Fruit fly (Drosophila melanogaster) whole organism, embryonic: ENCODE data around the gene prtp.

Experiments used
- BEAF-32 ChIP-seq: fragments of 200-800 bp; sonication (Bioruptor generic); optimal IDR thresholded peaks from 3 replicates; lab custom pipeline; 2017; ENCODE audit warnings: missing biosample characterization, missing genetic modification characterization, mild to moderate bottlenecking, moderate library complexity, missing genetic modification reagents
- CG1024 ChIP-seq: fragments of 200-800 bp; sonication (Bioruptor generic); IDR thresholded peaks from 2 replicates; pipeline ENCODE4 v1.3.6; 2022; ENCODE audit warnings: missing biosample characterization, missing genetic modification characterization
- CG10267 ChIP-seq: fragments of 200-800 bp; sonication (Bioruptor generic); optimal IDR thresholded peaks from 2 replicates; lab custom pipeline; 2018; ENCODE audit warnings: missing biosample characterization, mild to moderate bottlenecking, missing genetic modification characterization, moderate library complexity
- CG11398 ChIP-seq: fragments of 200-800 bp; sonication (Bioruptor generic); optimal IDR thresholded peaks from 2 replicates; lab custom pipeline; 2016; ENCODE audit warnings: missing biosample characterization, missing genetic modification characterization
- CG11696 ChIP-seq: fragments of 200-800 bp; sonication (Bioruptor generic); IDR thresholded peaks from 2 replicates; pipeline ENCODE4 v1.3.6; 2022; ENCODE audit warnings: missing biosample characterization, missing genetic modification characterization
- CG12071 ChIP-seq: fragments of 200-800 bp; sonication (Bioruptor generic); optimal IDR thresholded peaks from 3 replicates; lab custom pipeline; 2018; ENCODE audit warnings: missing biosample characterization, mild to moderate bottlenecking, missing genetic modification characterization
- CG1233 ChIP-seq: fragments of 200-800 bp; sonication (Bioruptor generic); optimal IDR thresholded peaks from 4 replicates; lab custom pipeline; 2018; ENCODE audit warnings: missing biosample characterization, mild to moderate bottlenecking, missing genetic modification characterization
- CG13123 ChIP-seq: fragments of 200-800 bp; sonication (Bioruptor generic); optimal IDR thresholded peaks from 2 replicates; lab custom pipeline; 2016; ENCODE audit warnings: missing biosample characterization, missing genetic modification characterization
- CG16863 ChIP-seq: fragments of 200-800 bp; sonication (Bioruptor generic); optimal IDR thresholded peaks from 3 replicates; lab custom pipeline; 2016; ENCODE audit warnings: missing biosample characterization, missing genetic modification characterization
- CG17912 ChIP-seq: fragments of 200-800 bp; sonication (Bioruptor generic); optimal IDR thresholded peaks from 2 replicates; lab custom pipeline; 2018; ENCODE audit warnings: missing biosample characterization, mild to moderate bottlenecking, missing genetic modification characterization
- CG30020 ChIP-seq: fragments of 200-800 bp; optimal IDR thresholded peaks from 2 replicates; lab custom pipeline; 2019; ENCODE audit warnings: missing biosample characterization, mild to moderate bottlenecking, missing genetic modification characterization, moderate library complexity
- CG32767 ChIP-seq: fragments of 200-800 bp; sonication (Bioruptor generic); IDR thresholded peaks from 2 replicates; pipeline ENCODE4 v1.3.6; 2022; ENCODE audit warnings: missing biosample characterization, missing genetic modification characterization
- CG4360 ChIP-seq: fragments of 200-800 bp; sonication (Bioruptor generic); IDR thresholded peaks from 2 replicates; pipeline ENCODE4 v1.3.6; 2022; ENCODE audit warnings: missing biosample characterization, missing genetic modification characterization
- CG4617 ChIP-seq: fragments of 200-800 bp; sonication (Bioruptor generic); optimal IDR thresholded peaks from 3 replicates; lab custom pipeline; 2016; ENCODE audit warnings: missing biosample characterization, missing genetic modification characterization, borderline replicate concordance
- CG5953 ChIP-seq: fragments of 200-800 bp; sonication (Bioruptor generic); IDR thresholded peaks from 2 replicates; pipeline ENCODE4 v1.3.6; 2022; ENCODE audit warnings: missing biosample characterization, missing genetic modification characterization
- CG6683 ChIP-seq: fragments of 200-800 bp; sonication (Bioruptor generic); optimal IDR thresholded peaks from 2 replicates; lab custom pipeline; 2017; ENCODE audit warnings: missing biosample characterization, mild to moderate bottlenecking, missing genetic modification characterization, missing genetic modification reagents
- CG6791 ChIP-seq: fragments of 200-800 bp; sonication (Bioruptor generic); IDR thresholded peaks from 3 replicates; pipeline ENCODE4 v1.3.6; 2022; ENCODE audit warnings: missing biosample characterization, missing genetic modification characterization; ENCODE audit not compliant: partially characterized antibody
- CG7357 ChIP-seq: fragments of 200-800 bp; sonication (Bioruptor generic); IDR thresholded peaks from 3 replicates; pipeline ENCODE4 v1.3.6; 2022; ENCODE audit warnings: missing biosample characterization, missing genetic modification characterization
- CG8290 ChIP-seq, 3 experiments: fragments of 200-800 bp; sonication (Bioruptor generic); optimal IDR thresholded peaks; 2 replicates each; lab custom pipeline; 2016 to 2019; ENCODE audit warnings: missing biosample characterization in 3 of 3, missing genetic modification characterization in 3 of 3, mild to moderate bottlenecking in 2 of 3, moderate library complexity in 1 of 3
- CG8359 ChIP-seq: fragments of 200-800 bp; sonication (Bioruptor generic); optimal IDR thresholded peaks from 2 replicates; lab custom pipeline; 2017; ENCODE audit warnings: missing biosample characterization, mild to moderate bottlenecking, missing genetic modification characterization, borderline replicate concordance
- CG8924 ChIP-seq: fragments of 200-800 bp; optimal IDR thresholded peaks from 3 replicates; lab custom pipeline; 2019; ENCODE audit warnings: missing biosample characterization, mild to moderate bottlenecking, missing genetic modification characterization, moderate library complexity
- CTCF ChIP-seq: fragments of 200-800 bp; sonication (Bioruptor generic); optimal IDR thresholded peaks from 2 replicates; lab custom pipeline; 2017; ENCODE audit warnings: missing biosample characterization, mild to moderate bottlenecking, missing genetic modification characterization, moderate library complexity
- Dad ChIP-seq: fragments of 200-800 bp; sonication (Bioruptor generic); optimal IDR thresholded peaks from 3 replicates; lab custom pipeline; 2016; ENCODE audit warnings: missing biosample characterization, missing genetic modification characterization
- HLH54F ChIP-seq: fragments of 200-800 bp; sonication (Bioruptor generic); optimal IDR thresholded peaks from 3 replicates; lab custom pipeline; 2016; ENCODE audit warnings: missing biosample characterization, missing genetic modification characterization
- Hr39 ChIP-seq: fragments of >200 bp; optimal IDR thresholded peaks from 2 replicates; lab custom pipeline; 2017
- Jarid2 ChIP-seq: fragments of 200-800 bp; sonication (Bioruptor generic); optimal IDR thresholded peaks from 3 replicates; lab custom pipeline; 2017; ENCODE audit warnings: mild to moderate bottlenecking, missing biosample characterization, missing genetic modification reagents, missing genetic modification characterization
- MESR4 ChIP-seq: fragments of 200-800 bp; sonication (Bioruptor generic); optimal IDR thresholded peaks from 2 replicates; lab custom pipeline; 2018; ENCODE audit warnings: missing biosample characterization, mild to moderate bottlenecking, missing genetic modification characterization, moderate library complexity
- NC2α ChIP-seq: fragments of 200-800 bp; sonication (Bioruptor generic); optimal IDR thresholded peaks from 2 replicates; lab custom pipeline; 2016; ENCODE audit warnings: missing biosample characterization, missing genetic modification characterization
- Nf-YA ChIP-seq: fragments of 200-800 bp; sonication (Bioruptor generic); IDR thresholded peaks from 2 replicates; pipeline ENCODE4 v1.3.6; 2022; ENCODE audit warnings: missing biosample characterization, missing genetic modification characterization
- NfI ChIP-seq: fragments of 200-800 bp; sonication (Bioruptor generic); optimal IDR thresholded peaks from 3 replicates; lab custom pipeline; 2018; ENCODE audit warnings: missing biosample characterization, mild to moderate bottlenecking, missing genetic modification characterization, moderate library complexity
- Rfx ChIP-seq: fragments of 200-800 bp; sonication (Bioruptor generic); IDR thresholded peaks from 2 replicates; pipeline ENCODE4 v1.3.6; 2022; ENCODE audit warnings: missing biosample characterization, missing genetic modification characterization
- Rx ChIP-seq: fragments of 200-800 bp; sonication (Bioruptor generic); IDR thresholded peaks from 2 replicates; pipeline ENCODE4 v1.3.6; 2022; ENCODE audit warnings: missing biosample characterization, missing genetic modification characterization
- TFAM ChIP-seq: fragments of 200-800 bp; sonication (Bioruptor generic); optimal IDR thresholded peaks from 2 replicates; lab custom pipeline; 2017; ENCODE audit warnings: missing biosample characterization, missing genetic modification characterization, inconsistent platforms
- az2 ChIP-seq: fragments of 200-800 bp; sonication (Bioruptor generic); optimal IDR thresholded peaks from 3 replicates; lab custom pipeline; 2016; ENCODE audit warnings: missing biosample characterization, missing genetic modification characterization
- dati ChIP-seq: fragments of 200-800 bp; sonication (Bioruptor generic); IDR thresholded peaks from 2 replicates; pipeline ENCODE4 v1.3.6; 2022; ENCODE audit warnings: missing biosample characterization, missing genetic modification characterization
- gce ChIP-seq: fragments of 200-800 bp; sonication (Bioruptor generic); IDR thresholded peaks from 3 replicates; pipeline ENCODE4 v1.3.6; 2022; ENCODE audit warnings: missing biosample characterization, missing genetic modification characterization
- insv ChIP-seq, 2 experiments: fragments of 200-800 bp; sonication (Bioruptor generic); optimal IDR thresholded peaks; 3 replicates each; lab custom pipeline; 2016 to 2018; ENCODE audit warnings: missing biosample characterization in 2 of 2, missing genetic modification characterization in 2 of 2
- knrl ChIP-seq: fragments of 200-800 bp; sonication (Bioruptor generic); IDR thresholded peaks from 3 replicates; pipeline ENCODE4 v1.3.6; 2022; ENCODE audit warnings: missing biosample characterization, missing genetic modification characterization; ENCODE audit not compliant: partially characterized antibody
- pan ChIP-seq, 4 experiments: fragments of >200 bp in 3 of 4; fragments of 200-800 bp in 1 of 4; sonication (Bioruptor generic) in 1 of 4; optimal IDR thresholded peaks in 3 of 4; IDR thresholded peaks in 1 of 4; 2 replicates each; pipeline versions ENCODE4 v1.3.6 to Lab custom; 2017 to 2022; ENCODE audit warnings: missing biosample characterization in 2 of 4, missing genetic modification characterization in 2 of 4, mixed read lengths in 1 of 4
- salm ChIP-seq: fragments of 200-800 bp; sonication (Bioruptor generic); optimal IDR thresholded peaks from 2 replicates; lab custom pipeline; 2018; ENCODE audit warnings: missing biosample characterization, mild to moderate bottlenecking, missing genetic modification characterization
- sna ChIP-seq: fragments of 200-800 bp; sonication (Bioruptor generic); IDR thresholded peaks from 2 replicates; pipeline ENCODE4 v1.3.6; 2022; ENCODE audit warnings: missing biosample characterization, missing genetic modification characterization; ENCODE audit not compliant: partially characterized antibody
- tap ChIP-seq: fragments of 200-800 bp; optimal IDR thresholded peaks from 3 replicates; lab custom pipeline; 2019; ENCODE audit warnings: missing biosample characterization, mild to moderate bottlenecking, missing genetic modification characterization, moderate library complexity
- tna ChIP-seq: fragments of 200-800 bp; sonication (Bioruptor generic); IDR thresholded peaks from 2 replicates; pipeline ENCODE4 v1.3.6; 2022; ENCODE audit warnings: missing biosample characterization, missing genetic modification characterization; ENCODE audit not compliant: partially characterized antibody
- tup ChIP-seq: fragments of 200-800 bp; sonication (Bioruptor generic); optimal IDR thresholded peaks from 2 replicates; lab custom pipeline; 2016; ENCODE audit warnings: missing biosample characterization, mild to moderate bottlenecking, missing genetic modification characterization, moderate library complexity
- tx ChIP-seq: fragments of 200-800 bp; sonication (Bioruptor generic); optimal IDR thresholded peaks from 2 replicates; lab custom pipeline; 2016; ENCODE audit warnings: missing biosample characterization, missing genetic modification characterization
- unc-4 ChIP-seq: fragments of 200-800 bp; sonication (Bioruptor generic); IDR thresholded peaks from 2 replicates; pipeline ENCODE4 v1.3.6; 2022; ENCODE audit warnings: missing biosample characterization, missing genetic modification characterization; ENCODE audit not compliant: partially characterized antibody
- vfl ChIP-seq: fragments of 200-800 bp; sonication (Bioruptor generic); optimal IDR thresholded peaks from 2 replicates; lab custom pipeline; 2016; ENCODE audit warnings: missing biosample characterization, missing genetic modification characterization
- zfh1 ChIP-seq: fragments of 200-800 bp; sonication (Bioruptor generic); IDR thresholded peaks from 3 replicates; pipeline ENCODE4 v1.3.6; 2022; ENCODE audit warnings: missing biosample characterization, missing genetic modification characterization

The prtp gene

DNA sequence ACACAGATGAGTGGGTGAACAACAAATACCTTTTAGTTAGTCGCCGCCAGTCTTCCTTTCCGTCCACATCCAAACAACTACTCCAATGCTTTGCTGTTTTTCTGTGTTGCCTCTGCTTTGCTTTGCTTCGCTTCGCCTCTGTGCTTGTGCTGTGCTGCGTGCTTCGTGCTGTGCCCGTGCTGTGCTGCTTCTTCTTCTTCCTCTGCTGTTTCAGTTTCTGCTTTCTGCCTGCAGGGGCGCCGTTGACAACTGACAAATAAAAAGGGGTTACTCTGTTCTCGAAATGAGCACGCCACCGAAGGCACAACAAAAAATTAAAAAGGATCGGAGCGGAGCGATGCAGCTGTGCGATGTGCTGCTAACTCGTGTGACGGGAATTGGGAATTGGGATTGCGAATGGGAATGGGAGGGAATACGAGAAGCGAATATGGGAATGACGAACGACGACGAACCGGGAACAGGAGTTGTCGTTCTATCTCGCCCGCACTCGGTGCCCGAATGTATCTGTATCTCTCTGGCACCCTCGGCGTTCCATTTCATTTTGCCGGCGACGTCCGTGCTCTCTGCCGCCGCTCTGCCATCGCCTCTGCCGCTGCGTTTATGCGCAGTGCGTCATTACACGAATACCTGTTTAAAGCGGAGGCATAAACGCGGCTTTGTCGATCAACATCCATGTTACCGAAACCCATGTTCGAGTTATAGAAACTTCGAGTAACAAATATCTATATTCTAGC is 1.9 kb upstream of the prtp start (continued):
- TF ChIP-seq CG11398 (GFP tag; lab: Kevin White, UChicago) (peak; percentile 78), NfI (GFP tag; lab: Kevin White, UChicago) (peak; percentile 73), HLH54F (GFP tag; lab: Kevin White, UChicago) (peak; percentile 85), TFAM (GFP tag; lab: Kevin White, UChicago) (no peak), CG1233 (GFP tag; lab: Kevin White, UChicago) (peak; percentile 56), vfl (peak; percentile 14), Dad (GFP tag; lab: Kevin White, UChicago) (peak; percentile 76), NC2α (GFP tag; lab: Kevin White, UChicago) (peak; percentile 64), CG8290 (GFP tag; optimal IDR thresholded peaks at IDR 0.05; lab: Kevin White, UChicago) (no peak), CG8290 (tag; optimal IDR thresholded peaks at IDR 0.05; lab: Kevin White, UChicago) (peak; percentile 33 to 77), az2 (GFP tag; lab: Kevin White, UChicago) (peak; percentile 18), CG11696 (GFP tag; lab: Robert Waterston, UW) (0 out of 2 replicates have a peak, but pooled peaks have one; percentile 44), Nf-YA (no peak), Rfx (peak; percentile 84), CG6791 (peak; percentile 62; the same call in 1 of the 3 replicates), CG13123 (GFP tag; lab: Kevin White, UChicago) (no peak), CG30020 (tag; lab: Kevin White, UChicago) (peak; percentile 36), MESR4 (peak; percentile 37), Hr39 (lab: Kevin White, UChicago) (no peak), tx (GFP tag; lab: Kevin White, UChicago) (peak; percentile 60), Jarid2 (GFP tag; lab: Kevin White, UChicago) (peak; percentile 60), CG5953 (GFP tag; lab: Robert Waterston, UW) (peak; percentile 63), CG10267 (tag; lab: Kevin White, UChicago) (peak; percentile 36), tna (GFP tag; lab: Robert Waterston, UW) (no peak), CG6683 (GFP tag; lab: Kevin White, UChicago) (peak; percentile 32), zfh1 (GFP tag; lab: Robert Waterston, UW) (peak; percentile 70; the same call in 2 of the 3 replicates), Rx (GFP tag; lab: Robert Waterston, UW) (peak; percentile 49; the same call in 1 of the 2 replicates), CG8359 (GFP tag; lab: Kevin White, UChicago) (no peak), CG4617 (GFP tag; lab: Kevin White, UChicago) (no peak), CG12071 (peak; percentile 64), CG1024 (GFP tag; lab: Robert Waterston, UW) (no peak), CG4360 (GFP tag; lab: Robert Waterston, UW) (peak; percentile 48; the same call in 1 of the 2 replicates), dati (0 out of 2 replicates have a peak, but pooled peaks have one; percentile 15), salm (tag; lab: Kevin White, UChicago) (peak; percentile 43), tup (no peak), gce (GFP tag; lab: Robert Waterston, UW) (no peak), pan (optimal IDR thresholded peaks at IDR 0.05; lab: Kevin White, UChicago) (no peak), pan (GFP tag; optimal IDR thresholded peaks at IDR 0.05 in 1 of 2, IDR thresholded peaks at IDR 0.05 in 1 of 2) (peak in 1 of 2 experiments; percentile 57), CG16863 (GFP tag; lab: Kevin White, UChicago) (peak; percentile 68), CG8924 (tag; lab: Kevin White, UChicago) (peak; percentile 73), tap (tag; lab: Kevin White, UChicago) (peak; percentile 60), CG32767 (GFP tag; lab: Robert Waterston, UW) (0 out of 2 replicates have a peak, but pooled peaks have one; percentile 39), knrl (GFP tag; lab: Robert Waterston, UW) (peak; percentile 45; the same call in 1 of the 3 replicates), CG7357 (GFP tag; lab: Robert Waterston, UW) (peak; percentile 46; the same call in 1 of the 3 replicates), insv (GFP tag; optimal IDR thresholded peaks at IDR 0.05; lab: Kevin White, UChicago) (peak in 1 of 2 experiments; percentile 79), CG17912 (GFP tag; lab: Kevin White, UChicago) (peak; percentile 32), sna (GFP tag; lab: Robert Waterston, UW) (no peak), BEAF-32 (GFP tag; lab: Kevin White, UChicago) (peak; percentile 61), CTCF (GFP tag; lab: Kevin White, UChicago) (peak; percentile 84), unc-4 (GFP tag; lab: Robert Waterston, UW) (peak; percentile 30)
